Worm (Caenorhabditis elegans): ENCODE data around the gene str-180.

- no peak for TF ChIP-seq R02D3.7 (tag; optimal IDR thresholded peaks at IDR 0.05)
- TF ChIP-seq mab-5 (tag; optimal IDR thresholded peaks at IDR 0.05), result no peak
- TF ChIP-seq ama-1 (optimal IDR thresholded peaks at IDR 0.05), result no peak
- TF ChIP-seq egl-27 (tag; optimal IDR thresholded peaks at IDR 0.05), result no peak
- no peak for TF ChIP-seq nhr-12 (tag; optimal IDR thresholded peaks at IDR 0.05)
- TF ChIP-seq snpc-4 (tag; optimal IDR thresholded peaks at IDR 0.05), result no peak
- TF ChIP-seq ztf-1 (GFP tag; conservative IDR thresholded peaks at IDR 0.05), result no peak
- no peak for TF ChIP-seq nhr-237 (tag; optimal IDR thresholded peaks at IDR 0.05)
- TF ChIP-seq alr-1 (tag; optimal IDR thresholded peaks at IDR 0.05), result no peak
- no peak for TF ChIP-seq unc-39 (tag; optimal IDR thresholded peaks at IDR 0.05)
Observed at ce11 chrV:6650508-6650907, 18.1 kb downstream of the str-180 start.
